Worm (Caenorhabditis elegans) whole organism, L4 larva: Measurements from ENCODE around the gene col-176.

Source experiments
- F26F4.8 ChIP-seq: fragments of 200-800 bp; sonication (Bioruptor generic); conservative IDR thresholded peaks from 2 replicates; pipeline ENCODE4 v1.3.6; 2022; ENCODE audit warnings: missing genetic modification characterization, missing compliant biosample characterization
- T20F7.1 ChIP-seq: fragments of 200-800 bp; sonication (Bioruptor generic); optimal IDR thresholded peaks from 2 replicates; lab custom pipeline; 2018; ENCODE audit warnings: mild to moderate bottlenecking, missing genetic modification characterization, missing compliant biosample characterization
- ceh-82 ChIP-seq: sonication (generic microtip); optimal IDR thresholded peaks from 2 replicates; lab custom pipeline; 2017; ENCODE audit warnings: missing biosample characterization, missing genetic modification characterization
- ctbp-1 ChIP-seq: fragments of 200-800 bp; sonication (Bioruptor generic); IDR thresholded peaks from 2 replicates; pipeline ENCODE4 v1.3.6; 2022; ENCODE audit warnings: missing genetic modification reagents, missing genetic modification characterization, missing compliant biosample characterization
- lin-13 ChIP-seq: fragments of 150-350 bp; optimal IDR thresholded peaks from 2 replicates; lab custom pipeline; 2014; ENCODE audit warnings: missing biosample characterization, missing genetic modification reagents, missing genetic modification characterization
- lin-39 ChIP-seq: fragments of 150-350 bp; optimal IDR thresholded peaks from 2 replicates; lab custom pipeline; 2014; ENCODE audit warnings: missing biosample characterization, missing genetic modification reagents, missing genetic modification characterization
- nhr-11 ChIP-seq: fragments of 150-350 bp; optimal IDR thresholded peaks from 2 replicates; lab custom pipeline; 2014; ENCODE audit warnings: missing biosample characterization, missing genetic modification characterization
- nhr-76 ChIP-seq: fragments of 150-350 bp; optimal IDR thresholded peaks from 2 replicates; lab custom pipeline; 2014; ENCODE audit warnings: missing biosample characterization, missing genetic modification characterization
- pha-4 ChIP-seq, 2 experiments: fragments of 150-350 bp in 1 of 2; fragments of 200-800 bp in 1 of 2; sonication (Bioruptor generic) in 1 of 2; IDR thresholded peaks in 1 of 2; optimal IDR thresholded peaks in 1 of 2; 2 replicates each; pipeline versions ENCODE4 v1.3.6 to Lab custom; 2014 to 2022; ENCODE audit warnings: missing genetic modification characterization in 2 of 2, missing genetic modification reagents in 2 of 2, missing biosample characterization in 1 of 2, missing compliant biosample characterization in 1 of 2
- tra-1 ChIP-seq: fragments of 200-800 bp; sonication (Bioruptor generic); IDR thresholded peaks from 2 replicates; pipeline ENCODE4 v1.3.6; 2022; ENCODE audit warnings: missing genetic modification reagents, missing genetic modification characterization, missing compliant biosample characterization

- TF ChIP-seq lin-13 (GFP tag; lab: Kevin White, UChicago) (no peak), tra-1 (GFP tag; lab: Robert Waterston, UW) (no peak), nhr-11 (tag; lab: Kevin White, UChicago) (no peak), ctbp-1 (GFP tag; lab: Robert Waterston, UW) (no peak), ceh-82 (tag; lab: Kevin White, UChicago) (no peak), T20F7.1 (GFP tag; lab: Kevin White, UChicago) (no peak), F26F4.8 (no peak), pha-4 (GFP tag; IDR thresholded peaks at IDR 0.05; lab: Robert Waterston, UW) (no peak), pha-4 (tag; optimal IDR thresholded peaks at IDR 0.05; lab: Kevin White, UChicago) (no peak), nhr-76 (tag; lab: Kevin White, UChicago) (no peak), lin-39 (tag; lab: Kevin White, UChicago) (no peak)
Measured at ce11 chrX:10049160-10049559, 28.2 kb upstream of the col-176 start, which contains the start of gene gnrr-3.
